Worm (Caenorhabditis elegans) whole organism, young adult: ENCODE data around the gene C06E2.5.

ENCODE experiments used
- B0019.2 ChIP-seq: fragments of 200-800 bp; sonication (Bioruptor generic); conservative IDR thresholded peaks from 2 replicates; pipeline ENCODE4 v1.3.6; 2022; ENCODE audit warnings: missing genetic modification reagents, missing genetic modification characterization, missing compliant biosample characterization
- B0261.1 ChIP-seq: sonication (generic microtip); optimal IDR thresholded peaks from 2 replicates; lab custom pipeline; 2016; ENCODE audit warnings: mild to moderate bottlenecking, missing genetic modification characterization, moderate library complexity, missing compliant biosample characterization
- B0336.3 ChIP-seq: fragments of 200-800 bp; sonication (Bioruptor generic); IDR thresholded peaks from 2 replicates; pipeline ENCODE4 v1.3.6; 2022; ENCODE audit warnings: missing genetic modification characterization, missing compliant biosample characterization
- D2030.7 ChIP-seq: fragments of 200-800 bp; sonication (Bioruptor generic); IDR thresholded peaks from 2 replicates; pipeline ENCODE4 v1.3.6; 2022; ENCODE audit warnings: missing genetic modification reagents, missing genetic modification characterization, missing compliant biosample characterization
- F57A8.1 ChIP-seq: fragments of 200-800 bp; sonication (Bioruptor generic); optimal IDR thresholded peaks from 2 replicates; lab custom pipeline; 2018; ENCODE audit warnings: mild to moderate bottlenecking, missing genetic modification characterization, moderate library complexity, missing compliant biosample characterization
- T07F8.4 ChIP-seq: sonication (generic microtip); optimal IDR thresholded peaks from 2 replicates; lab custom pipeline; 2016; ENCODE audit warnings: mild to moderate bottlenecking, missing genetic modification characterization, moderate library complexity, missing compliant biosample characterization
- Y56A3A.18 ChIP-seq: fragments of 200-800 bp; sonication (Bioruptor generic); IDR thresholded peaks from 2 replicates; pipeline ENCODE4 v1.3.6; 2022; ENCODE audit warnings: missing genetic modification reagents, missing genetic modification characterization, missing compliant biosample characterization
- akir-1 ChIP-seq: fragments of 200-800 bp; sonication (Bioruptor generic); optimal IDR thresholded peaks from 2 replicates; lab custom pipeline; 2018; ENCODE audit warnings: mild to moderate bottlenecking, missing genetic modification characterization, moderate library complexity, missing compliant biosample characterization
- ama-1 ChIP-seq, 3 experiments: fragments of 150-350 bp in 1 of 3; sonication (generic microtip) in 2 of 3; optimal IDR thresholded peaks; 2 replicates each; lab custom pipeline; 2014 to 2018; ENCODE audit warnings: missing biosample characterization in 2 of 3, missing genetic modification characterization in 2 of 3, missing genetic modification reagents in 2 of 3
- aptf-3 ChIP-seq: fragments of 200-800 bp; sonication (Bioruptor generic); IDR thresholded peaks from 2 replicates; pipeline ENCODE4 v1.3.6; 2022; ENCODE audit warnings: missing genetic modification characterization, missing compliant biosample characterization
- atf-7 ChIP-seq: sonication (generic microtip); optimal IDR thresholded peaks from 2 replicates; lab custom pipeline; 2017; ENCODE audit warnings: mild to moderate bottlenecking, missing genetic modification characterization, missing compliant biosample characterization
- bed-1 ChIP-seq: fragments of 200-800 bp; sonication (Bioruptor generic); IDR thresholded peaks from 2 replicates; pipeline ENCODE4 v1.3.6; 2022; ENCODE audit warnings: missing genetic modification reagents, missing genetic modification characterization, missing compliant biosample characterization
- ccch-3 ChIP-seq: fragments of 200-800 bp; sonication (Bioruptor generic); optimal IDR thresholded peaks from 2 replicates; lab custom pipeline; 2018; ENCODE audit warnings: mild to moderate bottlenecking, missing genetic modification characterization, missing compliant biosample characterization
- cebp-1 ChIP-seq, 2 experiments: fragments of 200-800 bp in 1 of 2; sonication (Bioruptor generic) in 1 of 2; sonication (generic microtip) in 1 of 2; IDR thresholded peaks in 1 of 2; optimal IDR thresholded peaks in 1 of 2; 2 replicates each; pipeline versions ENCODE4 v1.3.6 to Lab custom; 2017 to 2022; ENCODE audit warnings: missing compliant biosample characterization in 2 of 2, missing genetic modification characterization in 2 of 2, mild to moderate bottlenecking in 1 of 2, missing genetic modification reagents in 1 of 2, moderate library complexity in 1 of 2
- ceh-27 ChIP-seq: fragments of 200-800 bp; sonication (Bioruptor generic); optimal IDR thresholded peaks from 2 replicates; lab custom pipeline; 2018; ENCODE audit warnings: mild to moderate bottlenecking, missing genetic modification characterization, moderate library complexity, missing compliant biosample characterization
- ceh-91 ChIP-seq: fragments of 200-800 bp; sonication (Bioruptor generic); IDR thresholded peaks from 2 replicates; pipeline ENCODE4 v1.3.6; 2022; ENCODE audit warnings: missing genetic modification reagents, missing genetic modification characterization, missing compliant biosample characterization
- die-1 ChIP-seq: sonication (generic microtip); optimal IDR thresholded peaks from 2 replicates; lab custom pipeline; 2016; ENCODE audit warnings: missing genotype, mild to moderate bottlenecking, missing genetic modification characterization, missing compliant biosample characterization
- efl-1 ChIP-seq: fragments of 150-350 bp; optimal IDR thresholded peaks from 2 replicates; lab custom pipeline; 2014; ENCODE audit warnings: missing biosample characterization, missing genetic modification reagents, missing genetic modification characterization
- ets-4 ChIP-seq: fragments of 200-800 bp; sonication (Bioruptor generic); optimal IDR thresholded peaks from 2 replicates; lab custom pipeline; 2018; ENCODE audit warnings: mild to moderate bottlenecking, missing genetic modification characterization, missing compliant biosample characterization
- hmg-1.2 ChIP-seq: fragments of 200-800 bp; sonication (Bioruptor generic); IDR thresholded peaks from 2 replicates; pipeline ENCODE4 v1.3.6; 2022; ENCODE audit warnings: missing genetic modification reagents, missing genetic modification characterization, missing compliant biosample characterization
- lag-1 ChIP-seq: fragments of 200-800 bp; sonication (Bioruptor generic); IDR thresholded peaks from 2 replicates; pipeline ENCODE4 v1.3.6; 2022; ENCODE audit warnings: missing genetic modification reagents, missing genetic modification characterization, missing compliant biosample characterization
- let-526 ChIP-seq: fragments of 200-800 bp; sonication (Bioruptor generic); IDR thresholded peaks from 2 replicates; pipeline ENCODE4 v1.3.6; 2022; ENCODE audit warnings: missing genetic modification reagents, missing genetic modification characterization, missing compliant biosample characterization
- lin-26 ChIP-seq: fragments of 200-800 bp; sonication (Bioruptor generic); IDR thresholded peaks from 2 replicates; pipeline ENCODE4 v1.3.6; 2022; ENCODE audit warnings: missing genetic modification reagents, missing genetic modification characterization, missing compliant biosample characterization
- lin-35 ChIP-seq, 3 experiments: fragments of 150-350 bp in 2 of 3; sonication (generic microtip) in 1 of 3; optimal IDR thresholded peaks; 2 replicates each; lab custom pipeline; 2014 to 2018; ENCODE audit warnings: missing biosample characterization in 3 of 3, missing genetic modification characterization in 3 of 3, missing genetic modification reagents in 3 of 3
- lin-54 ChIP-seq: fragments of 200-800 bp; sonication (Bioruptor generic); optimal IDR thresholded peaks from 2 replicates; lab custom pipeline; 2018; ENCODE audit warnings: mild to moderate bottlenecking, missing genetic modification characterization, missing compliant biosample characterization
- lsy-27 ChIP-seq: sonication (generic microtip); optimal IDR thresholded peaks from 2 replicates; lab custom pipeline; 2017; ENCODE audit warnings: missing genetic modification characterization, mild to moderate bottlenecking, missing compliant biosample characterization, antibody characterized with exemption, missing genotype, borderline replicate concordance; ENCODE audit not compliant: insufficient read depth
- madf-3 ChIP-seq: fragments of 200-800 bp; sonication (Bioruptor generic); IDR thresholded peaks from 2 replicates; pipeline ENCODE4 v1.3.6; 2022; ENCODE audit warnings: missing genetic modification reagents, missing genetic modification characterization, missing compliant biosample characterization
- nhr-120 ChIP-seq: fragments of 200-800 bp; sonication (Bioruptor generic); IDR thresholded peaks from 2 replicates; pipeline ENCODE4 v1.3.6; 2022; ENCODE audit warnings: missing genetic modification characterization, missing compliant biosample characterization
- nhr-90 ChIP-seq: sonication (generic microtip); optimal IDR thresholded peaks from 2 replicates; lab custom pipeline; 2016; ENCODE audit warnings: missing genotype, mild to moderate bottlenecking, missing genetic modification characterization, missing compliant biosample characterization
- sdz-38 ChIP-seq: sonication (generic microtip); optimal IDR thresholded peaks from 2 replicates; lab custom pipeline; 2016; ENCODE audit warnings: missing genotype, missing genetic modification characterization, missing compliant biosample characterization
- snpc-1.3 ChIP-seq: sonication (generic microtip); optimal IDR thresholded peaks from 2 replicates; lab custom pipeline; 2017; ENCODE audit warnings: missing genetic modification characterization, mild to moderate bottlenecking, missing compliant biosample characterization, antibody characterized with exemption, moderate library complexity, missing genotype, missing genetic modification reagents; ENCODE audit not compliant: insufficient read depth
- snpc-3.4 ChIP-seq: sonication (generic microtip); optimal IDR thresholded peaks from 2 replicates; lab custom pipeline; 2017; ENCODE audit warnings: missing genetic modification characterization, mild to moderate bottlenecking, missing compliant biosample characterization, antibody characterized with exemption, moderate library complexity, missing genotype, missing genetic modification reagents
- snpc-4 ChIP-seq, 5 experiments: fragments of 150-350 bp in 1 of 5; sonication (generic microtip) in 4 of 5; optimal IDR thresholded peaks; 2 replicates each; lab custom pipeline; 2014 to 2018; ENCODE audit warnings: missing genetic modification characterization in 5 of 5, missing biosample characterization in 3 of 5, antibody characterized with exemption in 2 of 5, mild to moderate bottlenecking in 2 of 5, missing compliant biosample characterization in 2 of 5, missing genotype in 2 of 5, moderate library complexity in 2 of 5, missing genetic modification reagents in 1 of 5
- tbp1 ChIP-seq: fragments of 200-800 bp; sonication (Bioruptor generic); optimal IDR thresholded peaks from 2 replicates; lab custom pipeline; 2018; ENCODE audit warnings: mild to moderate bottlenecking, missing genetic modification characterization, missing compliant biosample characterization
- unc-62 ChIP-seq: fragments of 150-350 bp; optimal IDR thresholded peaks from 2 replicates; lab custom pipeline; 2014; ENCODE audit warnings: missing biosample characterization, missing genetic modification reagents, missing genetic modification characterization
- zim-3 ChIP-seq: sonication (generic microtip); optimal IDR thresholded peaks from 2 replicates; lab custom pipeline; 2017; ENCODE audit warnings: mild to moderate bottlenecking, missing genetic modification characterization, moderate library complexity, missing compliant biosample characterization
- ztf-22 ChIP-seq: fragments of 200-800 bp; sonication (Bioruptor generic); optimal IDR thresholded peaks from 2 replicates; lab custom pipeline; 2018; ENCODE audit warnings: mild to moderate bottlenecking, missing genetic modification characterization, moderate library complexity, missing compliant biosample characterization
- ztf-26 ChIP-seq: sonication (generic microtip); optimal IDR thresholded peaks from 2 replicates; lab custom pipeline; 2017; ENCODE audit warnings: missing genetic modification characterization, missing compliant biosample characterization
- ztf-3 ChIP-seq: fragments of 200-800 bp; sonication (Bioruptor generic); optimal IDR thresholded peaks from 2 replicates; lab custom pipeline; 2018; ENCODE audit warnings: mild to moderate bottlenecking, missing genetic modification characterization, missing compliant biosample characterization

The C06E2.5 gene

DNA sequence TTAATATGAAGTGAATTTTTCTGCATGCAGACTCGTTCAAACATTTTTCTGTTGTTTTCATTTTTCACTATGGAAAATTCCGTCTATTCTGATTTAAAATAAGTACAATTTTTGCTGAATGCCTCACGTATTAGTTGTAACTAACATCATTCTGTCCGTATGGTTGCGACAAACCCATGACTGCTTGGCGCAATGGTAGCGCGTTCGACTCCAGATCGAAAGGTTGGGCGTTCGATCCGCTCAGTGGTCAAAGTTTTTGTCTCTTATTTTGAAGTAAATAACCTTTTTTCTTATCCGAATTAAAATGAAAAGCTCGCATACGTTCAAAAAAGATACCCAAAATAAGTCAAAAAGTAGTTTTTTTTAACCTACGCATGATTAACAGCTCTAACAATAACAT, 19.4 kb upstream of the C06E2.5 start (continued):
- TF ChIP-seq nhr-90 (tag; lab: Kevin White, UChicago) (no peak), snpc-1.3 (tag; lab: Kevin White, UChicago) (peak; percentile 44), lag-1 (GFP tag; lab: Robert Waterston, UW) (no peak), tbp1 (GFP tag; lab: Kevin White, UChicago) (peak; percentile 89), cebp-1 (GFP tag; IDR thresholded peaks at IDR 0.05; lab: Robert Waterston, UW) (no peak), cebp-1 (tag; optimal IDR thresholded peaks at IDR 0.05; lab: Kevin White, UChicago) (no peak), lsy-27 (tag; lab: Kevin White, UChicago) (no peak), let-526 (GFP tag; lab: Robert Waterston, UW) (0 out of 2 replicates have a peak, but pooled peaks have one; percentile 29), aptf-3 (GFP tag; lab: Robert Waterston, UW) (no peak), ztf-22 (GFP tag; lab: Kevin White, UChicago) (no peak), ama-1 (optimal IDR thresholded peaks at IDR 0.05; lab: Kevin White, UChicago) (no peak), ama-1 (GFP tag; optimal IDR thresholded peaks at IDR 0.05; lab: Kevin White, UChicago) (peak in 1 of 2 experiments; percentile 20), B0336.3 (GFP tag; lab: Robert Waterston, UW) (no peak), snpc-4 (GFP tag; optimal IDR thresholded peaks at IDR 0.05; lab: Kevin White, UChicago) (peak; percentile 61), snpc-4 (tag; optimal IDR thresholded peaks at IDR 0.05; lab: Kevin White, UChicago) (no peak), Y56A3A.18 (0 out of 2 replicates have a peak, but pooled peaks have one; percentile 25), ceh-27 (GFP tag; lab: Kevin White, UChicago) (no peak), atf-7 (tag; lab: Kevin White, UChicago) (no peak), snpc-3.4 (tag; lab: Kevin White, UChicago) (peak; percentile 49), B0261.1 (tag; lab: Kevin White, UChicago) (peak; percentile 74), efl-1 (GFP tag; lab: Kevin White, UChicago) (no peak), unc-62 (GFP tag; lab: Kevin White, UChicago) (no peak), akir-1 (GFP tag; lab: Kevin White, UChicago) (no peak), bed-1 (GFP tag; lab: Robert Waterston, UW) (no peak), die-1 (tag; lab: Kevin White, UChicago) (peak; percentile 56), B0019.2 (GFP tag; lab: Robert Waterston, UW) (no peak), ceh-91 (no peak), ztf-26 (no peak), D2030.7 (no peak), hmg-1.2 (0 out of 2 replicates have a peak, but pooled peaks have one; percentile 37), F57A8.1 (GFP tag; lab: Kevin White, UChicago) (no peak), lin-54 (GFP tag; lab: Kevin White, UChicago) (no peak), ccch-3 (no peak)

DNA sequence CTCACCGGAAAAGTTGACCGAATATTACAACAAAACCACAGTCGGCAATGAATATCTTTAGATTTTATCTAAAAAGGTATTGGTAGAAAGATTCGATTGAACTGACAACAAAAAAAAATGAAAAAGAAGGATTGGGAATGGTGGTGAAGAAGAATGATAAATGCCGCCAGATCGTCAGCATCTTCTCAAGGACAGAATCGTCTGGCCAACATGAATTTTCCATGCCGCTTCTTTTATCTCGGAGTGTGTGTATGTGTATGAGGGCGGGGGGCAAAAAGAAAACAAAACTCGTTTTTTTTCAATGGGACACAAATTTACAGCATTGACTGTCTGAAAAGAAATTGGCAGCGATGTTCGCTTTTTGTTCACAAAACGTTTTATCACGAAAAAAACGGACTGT, 18.1 kb upstream of the C06E2.5 start:
- TF ChIP-seq lin-26 (GFP tag; lab: Robert Waterston, UW) (no peak), lag-1 (GFP tag; lab: Robert Waterston, UW) (no peak), unc-62 (GFP tag; lab: Kevin White, UChicago) (no peak), lin-35 (GFP tag; optimal IDR thresholded peaks at IDR 0.05; lab: Kevin White, UChicago) (no peak), nhr-90 (tag; lab: Kevin White, UChicago) (no peak), ets-4 (GFP tag; lab: Kevin White, UChicago) (no peak), Y56A3A.18 (no peak), nhr-120 (GFP tag; lab: Robert Waterston, UW) (no peak), zim-3 (no peak), ztf-3 (GFP tag; lab: Kevin White, UChicago) (no peak), madf-3 (no peak), T07F8.4 (tag; lab: Kevin White, UChicago) (no peak), sdz-38 (tag; lab: Kevin White, UChicago) (no peak), snpc-1.3 (tag; lab: Kevin White, UChicago) (no peak)
